Worm (Caenorhabditis elegans) whole organism, L4 larva: ENCODE measurements around the gene fbxc-20.
A peak's percentile ranks its signal among the peaks of the same experiment; 100 is the strongest.

ENCODE experiments used
- F37D6.2 ChIP-seq: sonication (generic microtip); optimal IDR thresholded peaks from 2 replicates; lab custom pipeline; 2016; ENCODE audit warnings: mild to moderate bottlenecking, missing genetic modification characterization, missing compliant biosample characterization
- F44E2.7 ChIP-seq: fragments of 200-800 bp; sonication (Bioruptor generic); IDR thresholded peaks from 2 replicates; pipeline ENCODE4 v2.1.2; 2022; ENCODE audit warnings: missing genetic modification characterization, missing compliant biosample characterization
- R02D3.7 ChIP-seq: fragments of 150-350 bp; sonication (generic microtip); optimal IDR thresholded peaks from 3 replicates; lab custom pipeline; 2014; ENCODE audit warnings: missing biosample characterization, missing genetic modification characterization
- T20F7.1 ChIP-seq: fragments of 200-800 bp; sonication (Bioruptor generic); optimal IDR thresholded peaks from 2 replicates; lab custom pipeline; 2018; ENCODE audit warnings: mild to moderate bottlenecking, missing genetic modification characterization, missing compliant biosample characterization
- Y48G9A.11 ChIP-seq: fragments of 200-800 bp; sonication (Bioruptor generic); IDR thresholded peaks from 2 replicates; pipeline ENCODE4 v1.3.6; 2022; ENCODE audit warnings: missing genetic modification reagents, missing genetic modification characterization, missing compliant biosample characterization
- aha-1 ChIP-seq: fragments of 150-350 bp; peaks from one replicate; lab custom pipeline; 2014; ENCODE audit warnings: missing biosample characterization, missing genetic modification characterization
- aly-2 ChIP-seq: sonication (generic microtip); optimal IDR thresholded peaks from 2 replicates; lab custom pipeline; 2018; ENCODE audit warnings: missing biosample characterization, missing genetic modification characterization
- ama-1 ChIP-seq: fragments of 150-350 bp; optimal IDR thresholded peaks from 2 replicates; lab custom pipeline; 2014; ENCODE audit warnings: inconsistent platforms, mixed read lengths
- arid-1 ChIP-seq: fragments of 200-800 bp; sonication (Bioruptor generic); conservative IDR thresholded peaks from 2 replicates; pipeline ENCODE4 v1.3.6; 2022; ENCODE audit warnings: missing genetic modification reagents, missing genetic modification characterization, missing compliant biosample characterization
- ceh-20 ChIP-seq: fragments of 200-800 bp; sonication (Bioruptor generic); IDR thresholded peaks from 2 replicates; pipeline ENCODE4 v1.3.6; 2022; ENCODE audit warnings: missing genetic modification reagents, missing genetic modification characterization, missing compliant biosample characterization
- ceh-82 ChIP-seq: sonication (generic microtip); optimal IDR thresholded peaks from 2 replicates; lab custom pipeline; 2017; ENCODE audit warnings: missing biosample characterization, missing genetic modification characterization
- daf-16 ChIP-seq, 3 experiments: sonication (generic microtip); optimal IDR thresholded peaks; 2 replicates each; lab custom pipeline; 2016 to 2017; ENCODE audit warnings: missing genetic modification characterization in 3 of 3, missing genetic modification reagents in 3 of 3, mild to moderate bottlenecking in 2 of 3, missing compliant biosample characterization in 2 of 3, missing biosample characterization in 1 of 3, moderate library complexity in 1 of 3
- daf-8 ChIP-seq: fragments of 200-800 bp; sonication (Bioruptor generic); IDR thresholded peaks from 2 replicates; pipeline ENCODE4 v1.3.6; 2022; ENCODE audit warnings: missing genetic modification characterization, missing compliant biosample characterization
- dmd-6 ChIP-seq: fragments of 200-800 bp; sonication (Bioruptor generic); IDR thresholded peaks from 2 replicates; pipeline ENCODE4 v1.3.6; 2022; ENCODE audit warnings: missing genetic modification reagents, missing genetic modification characterization, missing compliant biosample characterization
- dve-1 ChIP-seq: sonication (generic microtip); optimal IDR thresholded peaks from 2 replicates; lab custom pipeline; 2017; ENCODE audit warnings: antibody characterized with exemption, mild to moderate bottlenecking, missing genetic modification characterization, missing compliant biosample characterization; ENCODE audit not compliant: insufficient read depth
- fkh-10 ChIP-seq: fragments of 150-350 bp; optimal IDR thresholded peaks from 2 replicates; lab custom pipeline; 2014; ENCODE audit warnings: missing biosample characterization, missing genetic modification reagents, missing genetic modification characterization
- gei-8 ChIP-seq: fragments of 200-800 bp; sonication (Bioruptor generic); optimal IDR thresholded peaks from 2 replicates; lab custom pipeline; 2018; ENCODE audit warnings: mild to moderate bottlenecking, missing genetic modification characterization, missing compliant biosample characterization
- hlh-11 ChIP-seq: fragments of 200-800 bp; sonication (Bioruptor generic); optimal IDR thresholded peaks from 2 replicates; lab custom pipeline; 2018; ENCODE audit warnings: mild to moderate bottlenecking, missing genetic modification characterization, missing compliant biosample characterization
- hmg-1.1 ChIP-seq: fragments of 200-800 bp; sonication (Bioruptor generic); IDR thresholded peaks from 2 replicates; pipeline ENCODE4 v1.3.6; 2022; ENCODE audit warnings: missing genetic modification reagents, missing genetic modification characterization, missing compliant biosample characterization
- lin-13 ChIP-seq: fragments of 150-350 bp; optimal IDR thresholded peaks from 2 replicates; lab custom pipeline; 2014; ENCODE audit warnings: missing biosample characterization, missing genetic modification reagents, missing genetic modification characterization
- lin-38 ChIP-seq: fragments of 200-800 bp; sonication (Bioruptor generic); IDR thresholded peaks from 2 replicates; pipeline ENCODE4 v1.3.6; 2022; ENCODE audit warnings: missing genetic modification reagents, missing genetic modification characterization, missing compliant biosample characterization
- lir-3 ChIP-seq: sonication (generic microtip); optimal IDR thresholded peaks from 2 replicates; lab custom pipeline; 2016; ENCODE audit warnings: mild to moderate bottlenecking, missing genetic modification characterization, missing compliant biosample characterization
- lsy-2 ChIP-seq, 2 experiments: fragments of 150-350 bp in 1 of 2; sonication (generic microtip) in 1 of 2; optimal IDR thresholded peaks; 2 replicates each; lab custom pipeline; 2014 to 2017; ENCODE audit warnings: missing biosample characterization in 2 of 2, missing genetic modification characterization in 2 of 2
- madf-5 ChIP-seq, 2 experiments: fragments of 200-800 bp; sonication (Bioruptor generic); IDR thresholded peaks; 2 replicates each; pipeline ENCODE4 v1.3.6; 2022; ENCODE audit warnings: missing compliant biosample characterization in 2 of 2, missing genetic modification characterization in 2 of 2
- madf-9 ChIP-seq: fragments of 200-800 bp; sonication (Bioruptor generic); conservative IDR thresholded peaks from 2 replicates; pipeline ENCODE4 v1.3.6; 2022; ENCODE audit warnings: missing genetic modification reagents, missing genetic modification characterization, missing compliant biosample characterization
- mes-2 ChIP-seq: sonication (generic microtip); optimal IDR thresholded peaks from 2 replicates; lab custom pipeline; 2016; ENCODE audit warnings: missing genotype, mild to moderate bottlenecking, missing genetic modification characterization, missing compliant biosample characterization; ENCODE audit not compliant: poor library complexity, severe bottlenecking
- mxl-3 ChIP-seq: fragments of 200-800 bp; sonication (Bioruptor generic); optimal IDR thresholded peaks from 2 replicates; lab custom pipeline; 2018; ENCODE audit warnings: mild to moderate bottlenecking, missing genetic modification characterization, missing compliant biosample characterization
- nhr-102 ChIP-seq: sonication (generic microtip); optimal IDR thresholded peaks from 2 replicates; lab custom pipeline; 2016; ENCODE audit warnings: mild to moderate bottlenecking, missing genetic modification characterization, moderate library complexity, missing compliant biosample characterization
- nhr-42 ChIP-seq: fragments of 200-800 bp; sonication (Bioruptor generic); IDR thresholded peaks from 2 replicates; pipeline ENCODE4 v1.3.6; 2022; ENCODE audit warnings: missing genetic modification characterization, missing compliant biosample characterization
- nhr-76 ChIP-seq: fragments of 150-350 bp; optimal IDR thresholded peaks from 2 replicates; lab custom pipeline; 2014; ENCODE audit warnings: missing biosample characterization, missing genetic modification characterization
- nhr-77 ChIP-seq: fragments of 150-350 bp; optimal IDR thresholded peaks from 2 replicates; lab custom pipeline; 2014; ENCODE audit warnings: missing biosample characterization, missing genetic modification characterization
- pha-4 ChIP-seq, 2 experiments: fragments of 150-350 bp in 1 of 2; fragments of 200-800 bp in 1 of 2; sonication (Bioruptor generic) in 1 of 2; IDR thresholded peaks in 1 of 2; optimal IDR thresholded peaks in 1 of 2; 2 replicates each; pipeline versions ENCODE4 v1.3.6 to Lab custom; 2014 to 2022; ENCODE audit warnings: missing genetic modification characterization in 2 of 2, missing genetic modification reagents in 2 of 2, missing biosample characterization in 1 of 2, missing compliant biosample characterization in 1 of 2
- php-3 ChIP-seq: fragments of 200-800 bp; sonication (Bioruptor generic); IDR thresholded peaks from 2 replicates; pipeline ENCODE4 v1.3.6; 2022; ENCODE audit warnings: missing genetic modification reagents, missing genetic modification characterization, missing compliant biosample characterization
- sdz-12 ChIP-seq: fragments of 200-800 bp; sonication (Bioruptor generic); optimal IDR thresholded peaks from 2 replicates; lab custom pipeline; 2018; ENCODE audit warnings: mild to moderate bottlenecking, missing genetic modification characterization, missing compliant biosample characterization
- set-16 ChIP-seq: fragments of 200-800 bp; sonication (Bioruptor generic); IDR thresholded peaks from 2 replicates; pipeline ENCODE4 v1.3.6; 2022; ENCODE audit warnings: missing genetic modification reagents, missing genetic modification characterization, missing compliant biosample characterization
- skn-1 ChIP-seq: fragments of 150-350 bp; optimal IDR thresholded peaks from 2 replicates; lab custom pipeline; 2014; ENCODE audit warnings: missing biosample characterization, missing genetic modification characterization
- snpc-4 ChIP-seq: fragments of 150-350 bp; optimal IDR thresholded peaks from 2 replicates; lab custom pipeline; 2014; ENCODE audit warnings: missing biosample characterization, missing genetic modification characterization
- spr-1 ChIP-seq: sonication (generic microtip); optimal IDR thresholded peaks from 2 replicates; lab custom pipeline; 2016; ENCODE audit warnings: mild to moderate bottlenecking, missing genetic modification characterization, missing compliant biosample characterization
- unc-62 ChIP-seq, 3 experiments: fragments of 150-350 bp in 1 of 3; sonication (generic microtip); optimal IDR thresholded peaks in 2 of 3; peaks in 1 of 3; 1 replicate in 1 of 3; 2 replicates in 2 of 3; lab custom pipeline; 2014 to 2017; ENCODE audit warnings: missing biosample characterization in 3 of 3, missing genetic modification characterization in 3 of 3, missing genetic modification reagents in 3 of 3, missing genotype in 1 of 3
- vab-7 ChIP-seq: fragments of 200-800 bp; sonication (Bioruptor generic); IDR thresholded peaks from 2 replicates; pipeline ENCODE4 v1.3.6; 2022; ENCODE audit warnings: missing genetic modification reagents, missing genetic modification characterization, missing compliant biosample characterization
- zfp-2 ChIP-seq: sonication (generic microtip); optimal IDR thresholded peaks from 2 replicates; lab custom pipeline; 2016; ENCODE audit warnings: mild to moderate bottlenecking, missing genetic modification characterization, missing compliant biosample characterization
- zfp-3 ChIP-seq: fragments of 200-800 bp; sonication (Bioruptor generic); conservative IDR thresholded peaks from 2 replicates; pipeline ENCODE4 v1.3.6; 2022; ENCODE audit warnings: missing genetic modification reagents, missing genetic modification characterization, missing compliant biosample characterization
- zip-11 ChIP-seq: fragments of 200-800 bp; sonication (Bioruptor generic); IDR thresholded peaks from 2 replicates; pipeline ENCODE4 v1.3.6; 2022; ENCODE audit warnings: missing genetic modification characterization, missing compliant biosample characterization

Gene fbxc-20

DNA sequence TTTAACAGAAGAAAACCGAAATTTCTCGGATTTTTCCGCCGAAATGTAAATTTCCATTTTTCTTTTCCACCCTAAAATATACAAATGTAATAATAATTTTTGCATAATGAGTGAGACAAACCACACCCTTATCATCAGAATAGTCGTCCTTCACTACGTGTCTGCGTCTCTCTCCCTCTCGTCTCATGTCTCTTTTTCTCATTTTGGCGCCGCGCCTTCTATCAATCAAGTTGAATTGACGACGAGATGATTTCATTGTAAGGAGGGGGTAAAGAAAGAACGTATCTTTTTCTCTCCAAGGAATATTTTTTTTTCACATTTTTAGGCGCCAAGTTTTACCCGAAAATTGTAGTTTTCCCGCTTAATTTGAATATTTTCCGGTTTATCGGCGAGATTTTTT lies 23.3 kb downstream of the fbxc-20 start (continued):
- no peak for TF ChIP-seq zip-11
- no peak for TF ChIP-seq ama-1
- no peak for TF ChIP-seq F37D6.2 (tag; lab: Kevin White, UChicago)
- TF ChIP-seq spr-1 (tag; lab: Kevin White, UChicago), result no peak
- TF ChIP-seq skn-1 (tag; lab: Kevin White, UChicago), result no peak
- TF ChIP-seq ceh-82 (tag; lab: Kevin White, UChicago), result no peak
- no peak for TF ChIP-seq lir-3 (tag; lab: Kevin White, UChicago)
- TF ChIP-seq mes-2 (tag; lab: Kevin White, UChicago), result peak; percentile 46
- peak in 1 of 2 experiments; percentile 10 for TF ChIP-seq lsy-2 (tag; optimal IDR thresholded peaks at IDR 0.05; lab: Kevin White, UChicago)
- TF ChIP-seq hlh-11 (tag; lab: Kevin White, UChicago), result peak; percentile 42
- peak; percentile 33 for TF ChIP-seq dve-1 (tag; lab: Kevin White, UChicago)
- TF ChIP-seq lin-13 (GFP tag; lab: Kevin White, UChicago), result no peak
- TF ChIP-seq madf-5 (GFP tag; IDR thresholded peaks at IDR 0.05; lab: Robert Waterston, UW), result no peak
- peak; percentile 26; the same call in 1 of the 2 replicates for TF ChIP-seq dmd-6
- TF ChIP-seq zfp-3, result no peak
- TF ChIP-seq madf-9, result no peak

DNA sequence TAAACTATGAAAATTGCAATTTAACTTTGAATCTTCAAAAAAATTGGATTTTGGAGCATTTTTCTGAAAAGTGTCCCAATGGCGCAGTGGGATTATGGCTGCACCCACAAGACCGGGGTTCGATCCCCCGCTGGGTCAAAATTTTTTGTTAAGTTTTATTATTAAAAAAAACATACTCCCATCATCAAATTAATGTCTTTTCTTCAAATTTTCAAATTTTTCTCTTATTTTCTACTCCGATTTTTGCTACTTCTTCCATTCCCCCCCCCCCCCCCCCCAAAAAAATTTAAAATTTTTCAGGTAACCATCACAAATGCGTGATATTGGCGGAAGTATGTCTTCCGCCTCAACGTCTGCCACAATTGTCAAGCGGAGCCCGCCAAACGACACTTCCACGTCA lies 24.0 kb downstream of the fbxc-20 start, which contains the start of gene vab-19:
TSS of gene vab-19 (plus strand) at position 301 of the 400 bp plus-strand sequence.
- TF ChIP-seq mxl-3 (GFP tag; lab: Kevin White, UChicago) (no peak), vab-7 (no peak), zfp-2 (tag; lab: Kevin White, UChicago) (no peak), mes-2 (tag; lab: Kevin White, UChicago) (no peak), ceh-82 (tag; lab: Kevin White, UChicago) (no peak), zfp-3 (no peak), pha-4 (GFP tag; IDR thresholded peaks at IDR 0.05; lab: Robert Waterston, UW) (no peak), pha-4 (tag; optimal IDR thresholded peaks at IDR 0.05; lab: Kevin White, UChicago) (no peak), nhr-42 (GFP tag; lab: Robert Waterston, UW) (no peak), lin-13 (GFP tag; lab: Kevin White, UChicago) (no peak), daf-8 (GFP tag; lab: Robert Waterston, UW) (no peak), fkh-10 (GFP tag; lab: Kevin White, UChicago) (no peak), nhr-77 (tag; lab: Kevin White, UChicago) (no peak), R02D3.7 (tag; lab: Kevin White, UChicago) (no peak), nhr-102 (no peak)
- TF ChIP-seq, all 104 proteins: peak for 0

DNA sequence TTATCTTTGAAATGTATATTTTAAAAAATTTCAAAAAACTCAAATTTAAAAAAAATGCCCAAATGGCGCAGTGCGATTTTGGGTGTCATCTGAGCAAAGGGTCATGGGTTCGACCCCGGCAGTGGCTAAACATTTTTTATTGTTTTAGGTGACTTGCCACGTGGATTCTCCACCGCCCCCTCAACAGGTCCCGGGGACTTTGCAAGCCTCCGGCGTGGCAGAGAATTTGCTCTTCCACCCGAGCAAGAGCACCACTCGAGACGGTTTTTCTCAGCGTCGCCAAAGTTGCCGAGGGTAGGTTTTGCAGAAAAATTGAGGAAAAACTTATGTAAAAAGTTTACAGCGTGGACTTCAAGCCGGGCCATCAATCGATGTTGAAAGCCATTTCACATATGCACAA lies 26.2 kb downstream of the fbxc-20 start:
- TF ChIP-seq F37D6.2 (tag; lab: Kevin White, UChicago), result no peak
- TF ChIP-seq dmd-6, result no peak
- no peak for TF ChIP-seq gei-8
- no peak for TF ChIP-seq lin-38 (GFP tag; lab: Robert Waterston, UW)
- peak; percentile 54; the same call in 1 of the 2 replicates for TF ChIP-seq set-16
- no peak for TF ChIP-seq T20F7.1

DNA sequence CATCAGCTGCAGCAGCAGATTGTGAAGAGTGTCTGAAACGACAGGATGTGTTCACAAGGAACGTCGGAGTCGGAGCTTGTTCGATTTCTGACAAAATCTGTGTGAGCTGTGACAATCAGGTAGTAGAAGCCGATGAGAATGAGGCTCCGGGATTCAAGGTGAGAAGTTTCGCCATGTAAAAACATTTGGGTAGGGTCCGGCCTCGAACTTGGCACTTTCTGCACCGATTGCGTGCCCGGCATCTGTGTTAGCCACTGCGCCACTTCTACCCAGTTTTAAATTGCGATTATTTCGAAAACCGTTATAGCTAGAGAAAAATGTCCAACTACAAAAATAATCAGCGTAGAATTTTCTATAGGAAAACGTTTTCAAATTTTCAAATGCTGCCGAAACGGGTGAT lies 27.8 kb downstream of the fbxc-20 start:
- no peak for TF ChIP-seq aha-1 (tag; lab: Kevin White, UChicago)
- TF ChIP-seq unc-62 (GFP tag; optimal IDR thresholded peaks at IDR 0.05 in 1 of 2; lab: Kevin White, UChicago), result peak in 1 of 2 experiments; percentile 91
- no peak for TF ChIP-seq unc-62 (tag; optimal IDR thresholded peaks at IDR 0.05; lab: Kevin White, UChicago)
- TF ChIP-seq sdz-12 (GFP tag; lab: Kevin White, UChicago), result no peak

DNA sequence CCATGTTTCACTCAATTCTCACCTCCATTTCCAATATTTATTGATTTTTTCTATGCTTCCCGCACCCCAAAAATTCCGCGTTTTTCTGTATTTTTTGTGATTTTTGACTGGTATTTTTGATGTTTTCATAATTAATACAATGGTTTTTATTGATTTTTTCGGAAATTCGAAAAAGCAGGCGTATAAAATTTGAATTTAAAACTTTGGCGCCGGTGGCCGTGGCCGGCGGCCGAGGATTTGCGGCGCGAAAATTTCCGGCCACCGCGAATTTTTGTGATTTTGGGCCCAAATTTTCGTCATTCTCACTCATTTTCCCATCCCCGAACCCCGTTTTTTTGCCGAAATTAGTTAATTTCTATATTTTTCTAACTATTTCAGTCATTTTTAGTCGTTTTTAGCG lies 32.1 kb downstream of the fbxc-20 start:
- no peak for TF ChIP-seq hmg-1.1 (GFP tag; lab: Robert Waterston, UW)
- TF ChIP-seq nhr-42 (GFP tag; lab: Robert Waterston, UW), result no peak
- TF ChIP-seq Y48G9A.11, result peak; percentile 82
- TF ChIP-seq gei-8, result no peak
- TF ChIP-seq ceh-20, result no peak
- TF ChIP-seq nhr-76, result no peak
- no peak for TF ChIP-seq arid-1 (GFP tag; lab: Robert Waterston, UW)
- TF ChIP-seq snpc-4, result no peak
- TF ChIP-seq nhr-102, result peak; percentile 22
- TF ChIP-seq php-3 (GFP tag; lab: Robert Waterston, UW), result no peak
- TF ChIP-seq aly-2, result no peak
- TF ChIP-seq daf-16 (GFP tag; optimal IDR thresholded peaks at IDR 0.05; lab: Kevin White, UChicago), result no peak
- TF ChIP-seq daf-16 (tag; optimal IDR thresholded peaks at IDR 0.05; lab: Kevin White, UChicago), result no peak
- no peak for TF ChIP-seq F44E2.7 (GFP tag; lab: Robert Waterston, UW)
- no peak for TF ChIP-seq skn-1 (tag; lab: Kevin White, UChicago)
- peak; percentile 11 for TF ChIP-seq mxl-3 (GFP tag; lab: Kevin White, UChicago)
